Fruit fly (Drosophila melanogaster): ENCODE data around the gene Os-C.

dm6 chr3R:7944699-7945349, 33.9 kb upstream of the Os-C start:
- TF ChIP-seq CG8478 (optimal IDR thresholded peaks at IDR 0.05) (no peak), CTCF (optimal IDR thresholded peaks at IDR 0.05) (no peak)
